Fruit fly (Drosophila melanogaster) whole organism, embryonic: ENCODE results near the gene CG5172.

Source experiments
- Ada2b ChIP-seq: fragments of 200-800 bp; sonication (Bioruptor generic); IDR thresholded peaks from 2 replicates; pipeline ENCODE4 v1.3.6; 2022; ENCODE audit warnings: missing biosample characterization, missing genetic modification characterization
- Aef1 ChIP-seq: fragments of 200-800 bp; sonication (Bioruptor generic); IDR thresholded peaks from 3 replicates; pipeline ENCODE4 v1.3.6; 2022; ENCODE audit warnings: missing biosample characterization, missing genetic modification characterization
- Awh ChIP-seq: fragments of 200-800 bp; sonication (Bioruptor generic); IDR thresholded peaks from 2 replicates; pipeline ENCODE4, ENCODE4 v1.3.6; 2022; ENCODE audit warnings: missing biosample characterization, missing genetic modification characterization
- CG11093 ChIP-seq: fragments of 200-800 bp; sonication (Bioruptor generic); IDR thresholded peaks from 3 replicates; pipeline ENCODE4 v1.3.6; 2022; ENCODE audit warnings: missing biosample characterization, missing genetic modification characterization
- CG11560 ChIP-seq: fragments of 200-800 bp; sonication (Bioruptor generic); IDR thresholded peaks from 3 replicates; pipeline ENCODE4 v1.3.6; 2022; ENCODE audit warnings: missing biosample characterization, missing genetic modification characterization
- CG11696 ChIP-seq: fragments of 200-800 bp; sonication (Bioruptor generic); IDR thresholded peaks from 2 replicates; pipeline ENCODE4 v1.3.6; 2022; ENCODE audit warnings: missing biosample characterization, missing genetic modification characterization
- CG14667 ChIP-seq: fragments of 200-800 bp; sonication (Bioruptor generic); IDR thresholded peaks from 2 replicates; pipeline ENCODE4 v1.3.6; 2022; ENCODE audit warnings: missing biosample characterization, missing genetic modification characterization
- CG15479 ChIP-seq: fragments of 200-800 bp; sonication (Bioruptor generic); optimal IDR thresholded peaks from 3 replicates; lab custom pipeline; 2019; ENCODE audit warnings: missing biosample characterization, mild to moderate bottlenecking, missing genetic modification characterization, moderate library complexity
- CG17361 ChIP-seq: fragments of 200-800 bp; sonication (Bioruptor generic); IDR thresholded peaks from 3 replicates; pipeline ENCODE4 v1.3.6; 2022; ENCODE audit warnings: missing biosample characterization, missing genetic modification characterization
- CG2199 ChIP-seq: fragments of 200-800 bp; sonication (Bioruptor generic); IDR thresholded peaks from 3 replicates; pipeline ENCODE4 v1.3.6; 2022; ENCODE audit warnings: missing biosample characterization, missing genetic modification characterization
- CG2889 ChIP-seq: fragments of 200-800 bp; sonication (Bioruptor generic); IDR thresholded peaks from 3 replicates; pipeline ENCODE4 v1.3.6; 2022; ENCODE audit warnings: missing biosample characterization, missing genetic modification characterization
- CG3838 ChIP-seq: fragments of 200-800 bp; sonication (Bioruptor generic); optimal IDR thresholded peaks from 3 replicates; lab custom pipeline; 2016; ENCODE audit warnings: missing biosample characterization, missing genetic modification characterization
- CG4360 ChIP-seq: fragments of 200-800 bp; sonication (Bioruptor generic); IDR thresholded peaks from 2 replicates; pipeline ENCODE4 v1.3.6; 2022; ENCODE audit warnings: missing biosample characterization, missing genetic modification characterization
- CG5245 ChIP-seq: fragments of 200-800 bp; sonication (Bioruptor generic); optimal IDR thresholded peaks from 3 replicates; lab custom pipeline; 2016; ENCODE audit warnings: missing biosample characterization, missing genetic modification characterization
- CG6654 ChIP-seq: fragments of 200-800 bp; sonication (Bioruptor generic); optimal IDR thresholded peaks from 2 replicates; lab custom pipeline; 2017; ENCODE audit warnings: missing biosample characterization, mild to moderate bottlenecking, missing genetic modification characterization
- CG9727 ChIP-seq: fragments of 200-800 bp; sonication (Bioruptor generic); optimal IDR thresholded peaks from 3 replicates; lab custom pipeline; 2017; ENCODE audit warnings: missing biosample characterization, mild to moderate bottlenecking, missing genetic modification characterization
- CHES-1-like ChIP-seq: fragments of 200-800 bp; sonication (Bioruptor generic); optimal IDR thresholded peaks from 2 replicates; lab custom pipeline; 2016; ENCODE audit warnings: missing biosample characterization, missing genetic modification characterization
- CrebB ChIP-seq: fragments of 200-800 bp; sonication (Bioruptor generic); optimal IDR thresholded peaks from 3 replicates; lab custom pipeline; 2018; ENCODE audit warnings: missing biosample characterization, mild to moderate bottlenecking, missing genetic modification characterization
- Gsc ChIP-seq: fragments of 200-800 bp; sonication (Bioruptor generic); IDR thresholded peaks from 2 replicates; pipeline ENCODE4 v1.3.6; 2022; ENCODE audit warnings: missing biosample characterization, missing genetic modification characterization
- Gug ChIP-seq: fragments of 200-800 bp; sonication (Bioruptor generic); IDR thresholded peaks from 4 replicates; pipeline ENCODE4 v1.3.6; 2022; ENCODE audit warnings: missing biosample characterization, missing genetic modification characterization
- HLH3B ChIP-seq: fragments of 200-800 bp; sonication (Bioruptor generic); IDR thresholded peaks from 2 replicates; pipeline ENCODE4 v1.3.6; 2022; ENCODE audit warnings: missing biosample characterization, missing genetic modification characterization
- Kr ChIP-seq: fragments of 200-800 bp; sonication (Bioruptor generic); optimal IDR thresholded peaks from 2 replicates; lab custom pipeline; 2017; ENCODE audit warnings: missing biosample characterization, mild to moderate bottlenecking, missing genetic modification characterization
- MBD-R2 ChIP-seq: fragments of 200-800 bp; sonication (Bioruptor generic); IDR thresholded peaks from 2 replicates; pipeline ENCODE4 v1.3.6; 2022; ENCODE audit warnings: missing biosample characterization, missing genetic modification characterization
- NC2β ChIP-seq: fragments of 200-800 bp; sonication (Bioruptor generic); optimal IDR thresholded peaks from 2 replicates; lab custom pipeline; 2016; ENCODE audit warnings: missing biosample characterization, missing genetic modification characterization
- Nf-YA ChIP-seq: fragments of 200-800 bp; sonication (Bioruptor generic); IDR thresholded peaks from 2 replicates; pipeline ENCODE4 v1.3.6; 2022; ENCODE audit warnings: missing biosample characterization, missing genetic modification characterization
- Poxn ChIP-seq: fragments of 200-800 bp; sonication (Bioruptor generic); IDR thresholded peaks from 2 replicates; pipeline ENCODE4 v1.3.6; 2022; ENCODE audit warnings: missing biosample characterization, missing genetic modification characterization
- Spps ChIP-seq: fragments of 200-800 bp; sonication (Bioruptor generic); optimal IDR thresholded peaks from 2 replicates; lab custom pipeline; 2018; ENCODE audit warnings: missing biosample characterization, mild to moderate bottlenecking, missing genetic modification characterization
- Trl ChIP-seq, 3 experiments: fragments of >200 bp in 2 of 3; fragments of 200-800 bp in 1 of 3; sonication (Bioruptor generic) in 1 of 3; optimal IDR thresholded peaks; 2 replicates in 1 of 3; 3 replicates in 2 of 3; lab custom pipeline; 2016 to 2017; ENCODE audit warnings: missing biosample characterization in 1 of 3, missing genetic modification characterization in 1 of 3
- Xrp1 ChIP-seq: fragments of 200-800 bp; sonication (Bioruptor generic); IDR thresholded peaks from 2 replicates; pipeline ENCODE4 v1.3.6; 2022; ENCODE audit warnings: missing biosample characterization, missing genetic modification characterization
- bigmax ChIP-seq: fragments of 200-800 bp; sonication (Bioruptor generic); optimal IDR thresholded peaks from 2 replicates; lab custom pipeline; 2018; ENCODE audit warnings: missing biosample characterization, mild to moderate bottlenecking, missing genetic modification characterization
- chn ChIP-seq: fragments of 200-800 bp; sonication (Bioruptor generic); optimal IDR thresholded peaks from 2 replicates; lab custom pipeline; 2016; ENCODE audit warnings: missing biosample characterization, missing genetic modification characterization
- da ChIP-seq: fragments of 200-800 bp; sonication (Bioruptor generic); optimal IDR thresholded peaks from 2 replicates; lab custom pipeline; 2016; ENCODE audit warnings: missing biosample characterization, missing genetic modification characterization
- dysf ChIP-seq: fragments of 200-800 bp; sonication (Bioruptor generic); IDR thresholded peaks from 3 replicates; pipeline ENCODE4 v1.3.6; 2022; ENCODE audit warnings: missing biosample characterization, missing genetic modification characterization
- ems ChIP-seq: fragments of 200-800 bp; sonication (Bioruptor generic); optimal IDR thresholded peaks from 3 replicates; lab custom pipeline; 2016; ENCODE audit warnings: missing biosample characterization, missing genetic modification characterization
- exex ChIP-seq: fragments of 200-800 bp; sonication (Bioruptor generic); optimal IDR thresholded peaks from 4 replicates; lab custom pipeline; 2018; ENCODE audit warnings: missing biosample characterization, mild to moderate bottlenecking, missing genetic modification characterization, moderate library complexity
- fu2 ChIP-seq: fragments of 200-800 bp; sonication (Bioruptor generic); optimal IDR thresholded peaks from 2 replicates; lab custom pipeline; 2016; ENCODE audit warnings: missing biosample characterization, missing genetic modification characterization
- gsb-n ChIP-seq: fragments of 200-800 bp; sonication (Bioruptor generic); optimal IDR thresholded peaks from 3 replicates; lab custom pipeline; 2018; ENCODE audit warnings: missing biosample characterization, mild to moderate bottlenecking, missing genetic modification characterization
- lilli ChIP-seq: fragments of 200-800 bp; sonication (Bioruptor generic); optimal IDR thresholded peaks from 3 replicates; lab custom pipeline; 2016; ENCODE audit warnings: missing biosample characterization, missing genetic modification characterization
- maf-S ChIP-seq: fragments of 200-800 bp; sonication (Bioruptor generic); optimal IDR thresholded peaks from 2 replicates; lab custom pipeline; 2016; ENCODE audit warnings: missing biosample characterization, missing genetic modification characterization
- odd ChIP-seq: fragments of 200-800 bp; sonication (Bioruptor generic); optimal IDR thresholded peaks from 2 replicates; lab custom pipeline; 2017; ENCODE audit warnings: missing biosample characterization, mild to moderate bottlenecking, missing genetic modification characterization
- pum ChIP-seq: fragments of 200-800 bp; sonication (Bioruptor generic); optimal IDR thresholded peaks from 2 replicates; lab custom pipeline; 2016; ENCODE audit warnings: missing biosample characterization, missing genetic modification characterization
- sens-2 ChIP-seq: fragments of 200-800 bp; sonication (Bioruptor generic); IDR thresholded peaks from 2 replicates; pipeline ENCODE4 v1.3.6; 2022; ENCODE audit warnings: missing biosample characterization, missing genetic modification characterization
- shn ChIP-seq: fragments of 200-800 bp; sonication (Bioruptor generic); optimal IDR thresholded peaks from 3 replicates; lab custom pipeline; 2016; ENCODE audit warnings: missing biosample characterization, missing genetic modification characterization
- sima ChIP-seq: fragments of 200-800 bp; sonication (Bioruptor generic); optimal IDR thresholded peaks from 2 replicates; lab custom pipeline; 2016; ENCODE audit warnings: missing biosample characterization, missing genetic modification characterization
- sna ChIP-seq: fragments of 200-800 bp; sonication (Bioruptor generic); IDR thresholded peaks from 2 replicates; pipeline ENCODE4 v1.3.6; 2022; ENCODE audit warnings: missing biosample characterization, missing genetic modification characterization; ENCODE audit not compliant: partially characterized antibody
- sug ChIP-seq: fragments of 200-800 bp; optimal IDR thresholded peaks from 2 replicates; lab custom pipeline; 2019; ENCODE audit warnings: missing biosample characterization, mild to moderate bottlenecking, missing genetic modification characterization, moderate library complexity
- tgo ChIP-seq: fragments of 200-800 bp; sonication (Bioruptor generic); IDR thresholded peaks from 3 replicates; pipeline ENCODE4 v1.3.6; 2022; ENCODE audit warnings: missing biosample characterization, missing genetic modification characterization
- tin ChIP-seq: fragments of 200-800 bp; sonication (Bioruptor generic); optimal IDR thresholded peaks from 3 replicates; lab custom pipeline; 2016; ENCODE audit warnings: missing biosample characterization, missing genetic modification characterization
- toy ChIP-seq: fragments of 200-800 bp; sonication (Bioruptor generic); IDR thresholded peaks from 2 replicates; pipeline ENCODE4 v1.3.6; 2022; ENCODE audit warnings: missing biosample characterization, missing genetic modification characterization
- tup ChIP-seq: fragments of 200-800 bp; sonication (Bioruptor generic); optimal IDR thresholded peaks from 2 replicates; lab custom pipeline; 2016; ENCODE audit warnings: missing biosample characterization, mild to moderate bottlenecking, missing genetic modification characterization, moderate library complexity
- unpg ChIP-seq: fragments of 200-800 bp; sonication (Bioruptor generic); optimal IDR thresholded peaks from 3 replicates; lab custom pipeline; 2018; ENCODE audit warnings: missing biosample characterization, mild to moderate bottlenecking, missing genetic modification characterization, moderate library complexity
- zen ChIP-seq: fragments of 200-800 bp; sonication (Bioruptor generic); optimal IDR thresholded peaks from 3 replicates; lab custom pipeline; 2018; ENCODE audit warnings: missing biosample characterization, mild to moderate bottlenecking, missing genetic modification characterization, moderate library complexity

The CG5172 gene

DNA sequence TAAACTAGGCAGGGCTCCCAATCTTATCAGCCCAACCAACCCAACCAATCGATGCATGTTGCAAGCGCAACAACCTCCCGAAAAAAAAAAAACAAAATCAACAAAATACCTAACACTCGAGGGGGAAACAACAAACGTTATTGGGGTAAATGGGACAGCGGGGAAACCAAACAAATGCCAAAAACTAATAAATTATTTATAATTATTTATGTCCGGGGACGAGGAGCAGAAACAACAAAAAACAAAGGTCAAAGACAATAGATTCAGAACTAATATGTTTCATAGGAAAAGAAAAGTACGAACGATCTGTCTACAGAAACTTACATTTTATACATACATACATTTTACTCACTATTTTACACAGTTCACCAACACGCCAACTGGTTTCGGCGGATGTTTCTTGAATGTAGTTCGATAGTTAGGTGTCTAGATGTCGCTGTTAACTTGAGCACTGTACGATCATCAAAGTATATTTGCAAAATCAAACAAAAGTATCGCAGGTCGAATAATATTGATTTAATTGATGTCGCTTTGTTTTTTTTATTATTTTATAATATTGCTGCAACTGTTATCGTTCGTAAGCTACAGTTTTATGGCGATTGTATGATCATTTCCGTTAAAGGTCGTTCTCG, 45.6 kb upstream of the CG5172 start (continued):
- no peak for TF ChIP-seq Poxn (GFP tag; lab: Robert Waterston, UW)
- no peak for TF ChIP-seq Ada2b (GFP tag; lab: Robert Waterston, UW)
- no peak for TF ChIP-seq Spps (tag; lab: Kevin White, UChicago)
- TF ChIP-seq CG17361 (GFP tag; lab: Robert Waterston, UW), result no peak
- TF ChIP-seq sug (tag; lab: Kevin White, UChicago), result peak; percentile 11
- peak; percentile 21 for TF ChIP-seq tin (GFP tag; lab: Kevin White, UChicago)
- TF ChIP-seq Kr (GFP tag; lab: Kevin White, UChicago), result no peak
- TF ChIP-seq CG3838 (GFP tag; lab: Kevin White, UChicago), result peak; percentile 23
- TF ChIP-seq odd (GFP tag; lab: Kevin White, UChicago), result no peak
- 0 out of 2 replicates have a peak, but pooled peaks have one; percentile 13 for TF ChIP-seq CG4360 (GFP tag; lab: Robert Waterston, UW)
- no peak for TF ChIP-seq Xrp1 (GFP tag; lab: Robert Waterston, UW)
- no peak for TF ChIP-seq CrebB (tag; lab: Kevin White, UChicago)
- TF ChIP-seq maf-S, result peak; percentile 22
- peak; percentile 60 for TF ChIP-seq CG6654 (GFP tag; lab: Kevin White, UChicago)
- no peak for TF ChIP-seq CG11093
- TF ChIP-seq CG11696 (GFP tag; lab: Robert Waterston, UW), result no peak
- no peak for TF ChIP-seq sens-2
- TF ChIP-seq HLH3B, result peak; percentile 22; the same call in 1 of the 2 replicates
- TF ChIP-seq CG15479 (GFP tag; lab: Kevin White, UChicago), result no peak
- TF ChIP-seq Awh (GFP tag; lab: Robert Waterston, UW), result no peak
- TF ChIP-seq CG9727, result no peak
- TF ChIP-seq Trl (optimal IDR thresholded peaks at IDR 0.05; lab: Kevin White, UChicago), result no peak
- TF ChIP-seq Trl (GFP tag; optimal IDR thresholded peaks at IDR 0.05; lab: Kevin White, UChicago), result no peak
- TF ChIP-seq ems (GFP tag; lab: Kevin White, UChicago), result no peak
- TF ChIP-seq toy, result no peak
- peak; percentile 93 for TF ChIP-seq CG2199
- no peak for TF ChIP-seq gsb-n (tag; lab: Kevin White, UChicago)
- no peak for TF ChIP-seq Aef1 (GFP tag; lab: Robert Waterston, UW)
- no peak for TF ChIP-seq CG2889
- TF ChIP-seq chn (GFP tag; lab: Kevin White, UChicago), result peak; percentile 12
- no peak for TF ChIP-seq Nf-YA (GFP tag; lab: Robert Waterston, UW)
- TF ChIP-seq bigmax (GFP tag; lab: Kevin White, UChicago), result no peak
- TF ChIP-seq CHES-1-like (GFP tag; lab: Kevin White, UChicago), result no peak
- TF ChIP-seq tup (GFP tag; lab: Kevin White, UChicago), result no peak
- no peak for TF ChIP-seq sima (GFP tag; lab: Kevin White, UChicago)
- TF ChIP-seq fu2 (GFP tag; lab: Kevin White, UChicago), result no peak
- TF ChIP-seq MBD-R2 (GFP tag; lab: Robert Waterston, UW), result no peak
- TF ChIP-seq tgo (GFP tag; lab: Robert Waterston, UW), result no peak
- no peak for TF ChIP-seq Gug (GFP tag; lab: Robert Waterston, UW)
- no peak for TF ChIP-seq CG11560
- peak; percentile 7 for TF ChIP-seq zen (tag; lab: Kevin White, UChicago)
- no peak for TF ChIP-seq NC2β (GFP tag; lab: Kevin White, UChicago)
- TF ChIP-seq sna (GFP tag; lab: Robert Waterston, UW), result no peak
- no peak for TF ChIP-seq shn (GFP tag; lab: Kevin White, UChicago)
- TF ChIP-seq Gsc (GFP tag; lab: Robert Waterston, UW), result no peak
- no peak for TF ChIP-seq CG14667 (GFP tag; lab: Robert Waterston, UW)
- no peak for TF ChIP-seq exex (tag; lab: Kevin White, UChicago)
- TF ChIP-seq unpg (GFP tag; lab: Kevin White, UChicago), result peak; percentile 6
- TF ChIP-seq CG5245 (GFP tag; lab: Kevin White, UChicago), result peak; percentile 33
- TF ChIP-seq da (GFP tag; lab: Kevin White, UChicago), result no peak
- TF ChIP-seq lilli (GFP tag; lab: Kevin White, UChicago), result peak; percentile 46
- peak; percentile 6 for TF ChIP-seq pum (GFP tag; lab: Kevin White, UChicago)
- TF ChIP-seq dysf, result peak; percentile 15; the same call in 1 of the 3 replicates
